Worm (Caenorhabditis elegans): ENCODE data around the gene C46C11.4.

C46C11.4 gene

ce11 chrX:4660268-4660880 lies 13.4 kb upstream of the C46C11.4 start, which contains the start of gene nhr-45:
Gene nhr-45 (minus strand): TSS chrX:4660318.
- TF ChIP-seq fkh-10 (GFP tag; optimal IDR thresholded peaks at IDR 0.05) (peak; percentile 50), ztf-4 (tag; optimal IDR thresholded peaks at IDR 0.05) (no peak), elt-2 (tag; optimal IDR thresholded peaks at IDR 0.05) (peak; percentile 60), lsy-12 (tag; optimal IDR thresholded peaks at IDR 0.05) (no peak), pqm-1 (tag; optimal IDR thresholded peaks at IDR 0.05) (peak; percentile 73), nhr-11 (tag; optimal IDR thresholded peaks at IDR 0.05) (no peak)

- TF ChIP-seq nhr-12 (tag; optimal IDR thresholded peaks at IDR 0.05) (no peak), unc-62 (GFP tag; optimal IDR thresholded peaks at IDR 0.05) (no peak), elt-2 (tag; optimal IDR thresholded peaks at IDR 0.05) (peak; percentile 40)
Observed at ce11 chrX:4658706-4659105, 11.7 kb upstream of the C46C11.4 start.

ce11 chrX:4658303-4658702 lies 11.3 kb upstream of the C46C11.4 start:
- TF ChIP-seq nhr-67 (tag; optimal IDR thresholded peaks at IDR 0.05): no peak
- no peak for TF ChIP-seq nfya-1 (tag; optimal IDR thresholded peaks at IDR 0.05; ENCODE audit: insufficient read depth)
- TF ChIP-seq ztf-11 (tag; optimal IDR thresholded peaks at IDR 0.05): no peak
- no peak for TF ChIP-seq lin-39 (tag; optimal IDR thresholded peaks at IDR 0.05)
- no peak for TF ChIP-seq ztf-4 (tag; optimal IDR thresholded peaks at IDR 0.05)
- TF ChIP-seq nhr-76 (tag; optimal IDR thresholded peaks at IDR 0.05): no peak
- TF ChIP-seq ama-1 (optimal IDR thresholded peaks at IDR 0.05): no peak
- no peak for TF ChIP-seq egl-5 (tag; optimal IDR thresholded peaks at IDR 0.05)
- TF ChIP-seq mdl-1 (tag; optimal IDR thresholded peaks at IDR 0.05): no peak

ce11 chrX:4657577-4657976 lies 10.6 kb upstream of the C46C11.4 start:
- TF ChIP-seq hmg-11 (tag; optimal IDR thresholded peaks at IDR 0.05): no peak
- no peak for TF ChIP-seq ztf-4 (tag; optimal IDR thresholded peaks at IDR 0.05)
- TF ChIP-seq elt-3 (tag; optimal IDR thresholded peaks at IDR 0.05): no peak
- no peak for TF ChIP-seq fos-1 (tag; optimal IDR thresholded peaks at IDR 0.05)
- no peak for TF ChIP-seq nhr-237 (tag; optimal IDR thresholded peaks at IDR 0.05)
- TF ChIP-seq tbx-2 (tag; optimal IDR thresholded peaks at IDR 0.05): no peak
- no peak for TF ChIP-seq nhr-11 (tag; optimal IDR thresholded peaks at IDR 0.05)
- no peak for TF ChIP-seq fkh-10 (GFP tag; optimal IDR thresholded peaks at IDR 0.05)
- TF ChIP-seq mdl-1 (tag; optimal IDR thresholded peaks at IDR 0.05): no peak
- TF ChIP-seq sea-2 (GFP tag; optimal IDR thresholded peaks at IDR 0.05): no peak
- no peak for TF ChIP-seq lin-15B (tag; optimal IDR thresholded peaks at IDR 0.05)
- no peak for TF ChIP-seq ztf-11 (tag; optimal IDR thresholded peaks at IDR 0.05)
- TF ChIP-seq aly-2 (tag; optimal IDR thresholded peaks at IDR 0.05): no peak
- TF ChIP-seq nhr-23 (tag; optimal IDR thresholded peaks at IDR 0.05): no peak
- no peak for TF ChIP-seq eor-1 (tag; optimal IDR thresholded peaks at IDR 0.05)
- no peak for TF ChIP-seq nhr-67 (tag; optimal IDR thresholded peaks at IDR 0.05)
- no peak for TF ChIP-seq nhr-12 (tag; optimal IDR thresholded peaks at IDR 0.05)
- TF ChIP-seq lin-39 (tag; optimal IDR thresholded peaks at IDR 0.05): no peak
- no peak for TF ChIP-seq egl-5 (tag; optimal IDR thresholded peaks at IDR 0.05)

ce11 chrX:4654057-4654456 lies 7.1 kb upstream of the C46C11.4 start, which contains the start of gene ceh-1:
Gene ceh-1 (minus strand): TSS chrX:4654157.
- no peak for TF ChIP-seq egl-27 (tag; optimal IDR thresholded peaks at IDR 0.05)
- TF ChIP-seq snpc-4 (tag; optimal IDR thresholded peaks at IDR 0.05): no peak
- TF ChIP-seq elt-1 (tag; optimal IDR thresholded peaks at IDR 0.05): no peak
- no peak for TF ChIP-seq ceh-16 (tag; optimal IDR thresholded peaks at IDR 0.05)
- no peak for TF ChIP-seq nhr-43 (tag; optimal IDR thresholded peaks at IDR 0.05; ENCODE audit: poor library complexity, severe bottlenecking)
- no peak for TF ChIP-seq lin-15B (tag; optimal IDR thresholded peaks at IDR 0.05)

ce11 chrX:4652950-4653349 lies 5.9 kb upstream of the C46C11.4 start:
- TF ChIP-seq ceh-16 (tag; optimal IDR thresholded peaks at IDR 0.05): no peak
- no peak for TF ChIP-seq fos-1 (tag; optimal IDR thresholded peaks at IDR 0.05)
- no peak for TF ChIP-seq fkh-2 (tag; optimal IDR thresholded peaks at IDR 0.05)
- TF ChIP-seq tbx-2 (tag; optimal IDR thresholded peaks at IDR 0.05): no peak
- no peak for TF ChIP-seq nhr-25 (tag; optimal IDR thresholded peaks at IDR 0.05)
- TF ChIP-seq nhr-77 (tag; optimal IDR thresholded peaks at IDR 0.05): no peak
- no peak for TF ChIP-seq nfya-1 (tag; optimal IDR thresholded peaks at IDR 0.05; ENCODE audit: insufficient read depth)
- TF ChIP-seq lin-39 (tag; optimal IDR thresholded peaks at IDR 0.05): no peak
- TF ChIP-seq elt-1 (tag; optimal IDR thresholded peaks at IDR 0.05): no peak
- no peak for TF ChIP-seq nhr-76 (tag; optimal IDR thresholded peaks at IDR 0.05)
- no peak for TF ChIP-seq nhr-23 (tag; optimal IDR thresholded peaks at IDR 0.05)
- TF ChIP-seq lin-15B (tag; optimal IDR thresholded peaks at IDR 0.05): no peak
